Fruit fly (Drosophila melanogaster) whole organism, embryonic: ENCODE measurements around the gene CG13884.

Experiments used
- Atf6 ChIP-seq: fragments of 200-800 bp; sonication (Bioruptor generic); IDR thresholded peaks from 2 replicates; pipeline ENCODE4 v1.3.6; 2022; ENCODE audit warnings: missing biosample characterization, missing genetic modification characterization
- B-H2 ChIP-seq: fragments of 200-800 bp; sonication (Bioruptor generic); optimal IDR thresholded peaks from 2 replicates; lab custom pipeline; 2018; ENCODE audit warnings: missing biosample characterization, mild to moderate bottlenecking, missing genetic modification characterization
- Bteb2 ChIP-seq: fragments of 200-800 bp; sonication (Bioruptor generic); optimal IDR thresholded peaks from 2 replicates; lab custom pipeline; 2016; ENCODE audit warnings: missing biosample characterization, missing genetic modification characterization
- C15 ChIP-seq: fragments of 200-800 bp; sonication (Bioruptor generic); IDR thresholded peaks from 3 replicates; pipeline ENCODE4 v1.3.6; 2022; ENCODE audit warnings: missing biosample characterization, missing genetic modification characterization
- CG1024 ChIP-seq: fragments of 200-800 bp; sonication (Bioruptor generic); IDR thresholded peaks from 2 replicates; pipeline ENCODE4 v1.3.6; 2022; ENCODE audit warnings: missing biosample characterization, missing genetic modification characterization
- CG10431 ChIP-seq: fragments of 200-800 bp; sonication (Bioruptor generic); optimal IDR thresholded peaks from 3 replicates; lab custom pipeline; 2018; ENCODE audit warnings: missing biosample characterization, mild to moderate bottlenecking, missing genetic modification characterization
- CG11093 ChIP-seq: fragments of 200-800 bp; sonication (Bioruptor generic); IDR thresholded peaks from 3 replicates; pipeline ENCODE4 v1.3.6; 2022; ENCODE audit warnings: missing biosample characterization, missing genetic modification characterization
- CG11696 ChIP-seq: fragments of 200-800 bp; sonication (Bioruptor generic); IDR thresholded peaks from 2 replicates; pipeline ENCODE4 v1.3.6; 2022; ENCODE audit warnings: missing biosample characterization, missing genetic modification characterization
- CG12071 ChIP-seq: fragments of 200-800 bp; sonication (Bioruptor generic); optimal IDR thresholded peaks from 3 replicates; lab custom pipeline; 2018; ENCODE audit warnings: missing biosample characterization, mild to moderate bottlenecking, missing genetic modification characterization
- CG14965 ChIP-seq: fragments of 200-800 bp; sonication (Bioruptor generic); optimal IDR thresholded peaks from 2 replicates; lab custom pipeline; 2016; ENCODE audit warnings: missing biosample characterization, missing genetic modification characterization, borderline replicate concordance
- CG16863 ChIP-seq: fragments of 200-800 bp; sonication (Bioruptor generic); optimal IDR thresholded peaks from 3 replicates; lab custom pipeline; 2016; ENCODE audit warnings: missing biosample characterization, missing genetic modification characterization
- CG17385 ChIP-seq: fragments of 200-800 bp; sonication (Bioruptor generic); optimal IDR thresholded peaks from 3 replicates; lab custom pipeline; 2018; ENCODE audit warnings: missing biosample characterization, mild to moderate bottlenecking, missing genetic modification characterization
- CG18599 ChIP-seq: fragments of 200-800 bp; sonication (Bioruptor generic); optimal IDR thresholded peaks from 3 replicates; lab custom pipeline; 2017; ENCODE audit warnings: missing biosample characterization, missing genetic modification characterization, mild to moderate bottlenecking, moderate library complexity, missing genetic modification reagents
- CG32772 ChIP-seq: fragments of 200-800 bp; sonication (Bioruptor generic); IDR thresholded peaks from 2 replicates; pipeline ENCODE4 v1.3.6; 2022; ENCODE audit warnings: missing biosample characterization, missing genetic modification characterization
- CG4424 ChIP-seq: fragments of 200-800 bp; sonication (Bioruptor generic); optimal IDR thresholded peaks from 3 replicates; lab custom pipeline; 2016; ENCODE audit warnings: missing biosample characterization, missing genetic modification characterization
- CG5953 ChIP-seq: fragments of 200-800 bp; sonication (Bioruptor generic); IDR thresholded peaks from 2 replicates; pipeline ENCODE4 v1.3.6; 2022; ENCODE audit warnings: missing biosample characterization, missing genetic modification characterization
- CG6272 ChIP-seq: fragments of 200-800 bp; sonication (Bioruptor generic); IDR thresholded peaks from 2 replicates; pipeline ENCODE4 v1.3.6; 2022; ENCODE audit warnings: missing biosample characterization, missing genetic modification characterization
- CG8089 ChIP-seq: fragments of 200-800 bp; sonication (Bioruptor generic); optimal IDR thresholded peaks from 3 replicates; lab custom pipeline; 2016; ENCODE audit warnings: missing biosample characterization, missing genetic modification characterization
- Dll ChIP-seq: fragments of 200-800 bp; sonication (Bioruptor generic); IDR thresholded peaks from 4 replicates; pipeline ENCODE4 v1.3.6; 2022; ENCODE audit warnings: missing biosample characterization, missing genetic modification characterization; ENCODE audit not compliant: partially characterized antibody
- Dref ChIP-seq: fragments of 200-800 bp; sonication (Bioruptor generic); IDR thresholded peaks from 2 replicates; pipeline ENCODE4 v1.3.6; 2022; ENCODE audit warnings: missing biosample characterization, missing genetic modification characterization
- HLH3B ChIP-seq: fragments of 200-800 bp; sonication (Bioruptor generic); IDR thresholded peaks from 2 replicates; pipeline ENCODE4 v1.3.6; 2022; ENCODE audit warnings: missing biosample characterization, missing genetic modification characterization
- Hey ChIP-seq: fragments of 200-800 bp; sonication (Bioruptor generic); optimal IDR thresholded peaks from 3 replicates; lab custom pipeline; 2018; ENCODE audit warnings: missing biosample characterization, mild to moderate bottlenecking, missing genetic modification characterization
- Kr ChIP-seq: fragments of 200-800 bp; sonication (Bioruptor generic); optimal IDR thresholded peaks from 2 replicates; lab custom pipeline; 2017; ENCODE audit warnings: missing biosample characterization, mild to moderate bottlenecking, missing genetic modification characterization
- MESR4 ChIP-seq: fragments of 200-800 bp; sonication (Bioruptor generic); optimal IDR thresholded peaks from 2 replicates; lab custom pipeline; 2018; ENCODE audit warnings: missing biosample characterization, mild to moderate bottlenecking, missing genetic modification characterization, moderate library complexity
- NK7.1 ChIP-seq: fragments of 200-800 bp; sonication (Bioruptor generic); optimal IDR thresholded peaks from 3 replicates; lab custom pipeline; 2016; ENCODE audit warnings: missing biosample characterization, missing genetic modification characterization
- Opbp ChIP-seq: fragments of 200-800 bp; sonication (Bioruptor generic); IDR thresholded peaks from 3 replicates; pipeline ENCODE4 v1.3.6; 2022; ENCODE audit warnings: missing biosample characterization, missing genetic modification characterization; ENCODE audit not compliant: partially characterized antibody
- Ssrp ChIP-seq: fragments of 200-800 bp; sonication (Bioruptor generic); optimal IDR thresholded peaks from 2 replicates; lab custom pipeline; 2018; ENCODE audit warnings: missing biosample characterization, mild to moderate bottlenecking, missing genetic modification characterization, moderate library complexity
- Xrp1 ChIP-seq: fragments of 200-800 bp; sonication (Bioruptor generic); IDR thresholded peaks from 2 replicates; pipeline ENCODE4 v1.3.6; 2022; ENCODE audit warnings: missing biosample characterization, missing genetic modification characterization
- ap ChIP-seq: fragments of 200-800 bp; sonication (Bioruptor generic); IDR thresholded peaks from 2 replicates; pipeline ENCODE4 v1.3.6; 2022; ENCODE audit warnings: missing biosample characterization, missing genetic modification characterization
- bsh ChIP-seq, 2 experiments: fragments of 200-800 bp; sonication (Bioruptor generic); optimal IDR thresholded peaks; 2 replicates each; lab custom pipeline; 2017 to 2018; ENCODE audit warnings: mild to moderate bottlenecking in 2 of 2, missing biosample characterization in 2 of 2, missing genetic modification characterization in 2 of 2, moderate library complexity in 1 of 2
- cato ChIP-seq: fragments of 200-800 bp; sonication (Bioruptor generic); optimal IDR thresholded peaks from 2 replicates; lab custom pipeline; 2016; ENCODE audit warnings: missing biosample characterization, missing genetic modification characterization, borderline replicate concordance
- caup ChIP-seq: fragments of 200-800 bp; sonication (Bioruptor generic); optimal IDR thresholded peaks from 3 replicates; lab custom pipeline; 2017; ENCODE audit warnings: missing biosample characterization, mild to moderate bottlenecking, missing genetic modification characterization, moderate library complexity; ENCODE audit not compliant: severe bottlenecking
- corto ChIP-seq: fragments of 200-800 bp; sonication (Bioruptor generic); optimal IDR thresholded peaks from 2 replicates; lab custom pipeline; 2016; ENCODE audit warnings: missing biosample characterization, mild to moderate bottlenecking, missing genetic modification characterization, moderate library complexity
- crp ChIP-seq, 2 experiments: fragments of 200-800 bp; sonication (Bioruptor generic); optimal IDR thresholded peaks; 2 replicates in 1 of 2; 3 replicates in 1 of 2; lab custom pipeline; 2017; ENCODE audit warnings: missing biosample characterization in 2 of 2, missing genetic modification characterization in 2 of 2, mild to moderate bottlenecking in 1 of 2, moderate library complexity in 1 of 2
- dpn ChIP-seq, 2 experiments: fragments of 200-800 bp; sonication (Bioruptor generic); optimal IDR thresholded peaks; 3 replicates each; lab custom pipeline; 2016; ENCODE audit warnings: missing biosample characterization in 2 of 2, missing genetic modification characterization in 2 of 2
- emc ChIP-seq: fragments of 200-800 bp; sonication (Bioruptor generic); optimal IDR thresholded peaks from 2 replicates; lab custom pipeline; 2016; ENCODE audit warnings: missing biosample characterization, missing genetic modification characterization
- jing ChIP-seq: fragments of 200-800 bp; sonication (Bioruptor generic); optimal IDR thresholded peaks from 2 replicates; lab custom pipeline; 2018; ENCODE audit warnings: missing biosample characterization, mild to moderate bottlenecking, missing genetic modification characterization
- ken ChIP-seq: fragments of 200-800 bp; sonication (Bioruptor generic); IDR thresholded peaks from 3 replicates; pipeline ENCODE4 v1.3.6; 2022; ENCODE audit warnings: missing biosample characterization, missing genetic modification characterization
- nerfin-1 ChIP-seq: fragments of 200-800 bp; sonication (Bioruptor generic); optimal IDR thresholded peaks from 3 replicates; lab custom pipeline; 2019; ENCODE audit warnings: missing biosample characterization, mild to moderate bottlenecking, missing genetic modification characterization, moderate library complexity
- nom ChIP-seq: fragments of 200-800 bp; sonication (Bioruptor generic); optimal IDR thresholded peaks from 2 replicates; lab custom pipeline; 2017; ENCODE audit warnings: missing biosample characterization, missing genetic modification characterization, mild to moderate bottlenecking, moderate library complexity, missing genetic modification reagents
- odd ChIP-seq: fragments of 200-800 bp; sonication (Bioruptor generic); optimal IDR thresholded peaks from 2 replicates; lab custom pipeline; 2017; ENCODE audit warnings: missing biosample characterization, mild to moderate bottlenecking, missing genetic modification characterization
- pb ChIP-seq: fragments of 200-800 bp; sonication (Bioruptor generic); optimal IDR thresholded peaks from 3 replicates; lab custom pipeline; 2016; ENCODE audit warnings: missing biosample characterization, missing genetic modification characterization
- pho ChIP-seq: fragments of 200-800 bp; sonication (Bioruptor generic); optimal IDR thresholded peaks from 2 replicates; lab custom pipeline; 2016; ENCODE audit warnings: missing biosample characterization, missing genetic modification characterization
- rib ChIP-seq: fragments of 200-800 bp; sonication (Bioruptor generic); IDR thresholded peaks from 2 replicates; pipeline ENCODE4 v1.3.6; 2022; ENCODE audit warnings: missing biosample characterization, missing genetic modification characterization
- ro ChIP-seq: fragments of 200-800 bp; sonication (Bioruptor generic); IDR thresholded peaks from 2 replicates; pipeline ENCODE4 v1.3.6; 2022; ENCODE audit warnings: missing biosample characterization, missing genetic modification characterization
- sc ChIP-seq, 3 experiments: fragments of >200 bp in 2 of 3; fragments of 200-800 bp in 1 of 3; sonication (Bioruptor generic) in 1 of 3; optimal IDR thresholded peaks; 2 replicates in 2 of 3; 3 replicates in 1 of 3; lab custom pipeline; 2017; ENCODE audit warnings: mild to moderate bottlenecking in 1 of 3, missing biosample characterization in 1 of 3, missing genetic modification characterization in 1 of 3, missing genetic modification reagents in 1 of 3
- sisA ChIP-seq: fragments of 200-800 bp; sonication (Bioruptor generic); IDR thresholded peaks from 2 replicates; pipeline ENCODE4 v1.3.6; 2022; ENCODE audit warnings: missing biosample characterization, missing genetic modification characterization
- sqz ChIP-seq: fragments of 200-800 bp; sonication (Bioruptor generic); optimal IDR thresholded peaks from 3 replicates; lab custom pipeline; 2018; ENCODE audit warnings: missing biosample characterization, mild to moderate bottlenecking, missing genetic modification characterization
- tgo ChIP-seq: fragments of 200-800 bp; sonication (Bioruptor generic); IDR thresholded peaks from 3 replicates; pipeline ENCODE4 v1.3.6; 2022; ENCODE audit warnings: missing biosample characterization, missing genetic modification characterization
- trem ChIP-seq: fragments of 200-800 bp; optimal IDR thresholded peaks from 3 replicates; lab custom pipeline; 2019; ENCODE audit warnings: missing biosample characterization, mild to moderate bottlenecking, missing genetic modification characterization, moderate library complexity

Gene CG13884

DNA sequence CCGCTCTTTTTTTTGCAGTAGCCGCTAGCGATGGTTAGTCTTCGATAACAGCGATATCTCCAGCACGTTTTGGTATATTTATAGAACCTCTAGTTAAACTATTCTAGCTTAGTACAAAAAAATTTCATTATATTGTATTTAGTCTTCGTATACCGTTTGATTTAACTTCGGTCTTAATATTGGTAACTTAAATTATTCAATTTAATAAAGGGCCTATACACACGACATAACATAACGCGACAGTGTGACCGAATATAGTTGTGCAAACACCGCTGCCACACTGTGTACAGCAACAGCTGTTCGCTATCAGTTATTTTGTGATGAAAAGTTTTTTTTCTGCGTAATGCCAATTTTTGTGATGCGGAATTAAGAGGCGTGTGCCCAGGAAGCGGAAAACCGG lies 5.0 kb downstream of the CG13884 start, which contains the start of the genes Cdc5 and CG1233 (continued):
- TF ChIP-seq trem (tag; lab: Kevin White, UChicago) (peak; percentile 87), CG5953 (GFP tag; lab: Robert Waterston, UW) (peak; percentile 23; the same call in 1 of the 2 replicates), MESR4 (GFP tag; lab: Kevin White, UChicago) (peak; percentile 59), pb (GFP tag; lab: Kevin White, UChicago) (no peak), Dref (GFP tag; lab: Robert Waterston, UW) (peak; percentile 58), CG12071 (GFP tag; lab: Kevin White, UChicago) (no peak), sc (optimal IDR thresholded peaks at IDR 0.05; lab: Kevin White, UChicago) (no peak), sc (GFP tag; optimal IDR thresholded peaks at IDR 0.05; lab: Kevin White, UChicago) (no peak), Atf6 (GFP tag; lab: Robert Waterston, UW) (peak; percentile 40; the same call in 1 of the 2 replicates), CG1024 (GFP tag; lab: Robert Waterston, UW) (0 out of 2 replicates have a peak, but pooled peaks have one; percentile 33), jing (GFP tag; lab: Kevin White, UChicago) (no peak), Hey (no peak), caup (no peak), CG6272 (GFP tag; lab: Robert Waterston, UW) (no peak), tgo (GFP tag; lab: Robert Waterston, UW) (peak; percentile 47), CG32772 (GFP tag; lab: Robert Waterston, UW) (peak; percentile 63; the same call in 1 of the 2 replicates), C15 (GFP tag; lab: Robert Waterston, UW) (no peak), HLH3B (GFP tag; lab: Robert Waterston, UW) (no peak), CG11696 (GFP tag; lab: Robert Waterston, UW) (no peak), dpn (GFP tag; optimal IDR thresholded peaks at IDR 0.05; lab: Kevin White, UChicago) (peak in 1 of 2 experiments; percentile 26), ap (GFP tag; lab: Robert Waterston, UW) (no peak), crp (GFP tag; optimal IDR thresholded peaks at IDR 0.05; lab: Kevin White, UChicago) (peak; percentile 92 to 98), CG17385 (GFP tag; lab: Kevin White, UChicago) (no peak), rib (GFP tag; lab: Robert Waterston, UW) (0 out of 2 replicates have a peak, but pooled peaks have one; percentile 16), CG14965 (no peak), CG4424 (GFP tag; lab: Kevin White, UChicago) (no peak), sisA (GFP tag; lab: Robert Waterston, UW) (no peak), CG10431 (GFP tag; lab: Kevin White, UChicago) (peak; percentile 26), Xrp1 (GFP tag; lab: Robert Waterston, UW) (peak; percentile 59; the same call in 1 of the 2 replicates), bsh (GFP tag; optimal IDR thresholded peaks at IDR 0.05; lab: Kevin White, UChicago) (peak in 1 of 2 experiments; percentile 42), Bteb2 (GFP tag; lab: Kevin White, UChicago) (peak; percentile 2), Ssrp (tag; lab: Kevin White, UChicago) (peak; percentile 12), B-H2 (GFP tag; lab: Kevin White, UChicago) (no peak), pho (peak; percentile 50), CG11093 (GFP tag; lab: Robert Waterston, UW) (no peak), ro (GFP tag; lab: Robert Waterston, UW) (no peak), nerfin-1 (tag; lab: Kevin White, UChicago) (no peak), CG8089 (GFP tag; lab: Kevin White, UChicago) (peak; percentile 17), corto (GFP tag; lab: Kevin White, UChicago) (no peak), CG18599 (no peak), NK7.1 (no peak), Kr (GFP tag; lab: Kevin White, UChicago) (no peak), cato (GFP tag; lab: Kevin White, UChicago) (no peak), odd (GFP tag; lab: Kevin White, UChicago) (no peak), ken (GFP tag; lab: Robert Waterston, UW) (peak; percentile 43; the same call in 1 of the 3 replicates), emc (no peak), nom (GFP tag; lab: Kevin White, UChicago) (no peak), Opbp (peak; percentile 65; the same call in 1 of the 3 replicates), Dll (GFP tag; lab: Robert Waterston, UW) (peak; percentile 71), CG16863 (GFP tag; lab: Kevin White, UChicago) (peak; percentile 29), sqz (peak; percentile 93)
